Worm (Caenorhabditis elegans) whole organism, L4 larva: ENCODE data around the gene jmjd-3.3.
"Not testable (repeated sequence)": the region's sequence is repeated elsewhere in the genome, so short reads cannot be mapped to it uniquely, and the experiment has no call there.

Experiments
- D1046.2 ChIP-seq: fragments of 200-800 bp; sonication (Bioruptor generic); IDR thresholded peaks from 2 replicates; pipeline ENCODE4 v1.3.6; 2022; ENCODE audit warnings: missing genetic modification characterization, missing compliant biosample characterization
- F26F4.8 ChIP-seq: fragments of 200-800 bp; sonication (Bioruptor generic); conservative IDR thresholded peaks from 2 replicates; pipeline ENCODE4 v1.3.6; 2022; ENCODE audit warnings: missing genetic modification characterization, missing compliant biosample characterization
- Y105C5A.15 ChIP-seq: fragments of 200-800 bp; sonication (Bioruptor generic); IDR thresholded peaks from 2 replicates; pipeline ENCODE4 v1.3.6; 2022; ENCODE audit warnings: missing genetic modification characterization, missing compliant biosample characterization
- Y5F2A.4 ChIP-seq: fragments of 200-800 bp; sonication (Bioruptor generic); optimal IDR thresholded peaks from 2 replicates; lab custom pipeline; 2018; ENCODE audit warnings: mild to moderate bottlenecking, missing genetic modification characterization, missing compliant biosample characterization
- ZK337.2 ChIP-seq: fragments of 200-800 bp; sonication (Bioruptor generic); IDR thresholded peaks from 2 replicates; pipeline ENCODE4 v1.3.6; 2022; ENCODE audit warnings: missing genetic modification reagents, missing genetic modification characterization, missing compliant biosample characterization
- ZK546.5 ChIP-seq, 2 experiments: sonication (generic microtip); optimal IDR thresholded peaks; 2 replicates each; lab custom pipeline; 2017; ENCODE audit warnings: missing biosample characterization in 2 of 2, missing genetic modification characterization in 2 of 2
- aha-1 ChIP-seq: fragments of 150-350 bp; peaks from one replicate; lab custom pipeline; 2014; ENCODE audit warnings: missing biosample characterization, missing genetic modification characterization
- attf-4 ChIP-seq: sonication (generic microtip); optimal IDR thresholded peaks from 3 replicates; lab custom pipeline; 2017; ENCODE audit warnings: missing biosample characterization, missing genetic modification characterization
- cey-2 ChIP-seq: sonication (generic microtip); optimal IDR thresholded peaks from 3 replicates; lab custom pipeline; 2017; ENCODE audit warnings: missing genetic modification characterization, mild to moderate bottlenecking, missing compliant biosample characterization, antibody characterized with exemption, borderline replicate concordance; ENCODE audit not compliant: insufficient read depth
- daf-16 ChIP-seq, 3 experiments: sonication (generic microtip); optimal IDR thresholded peaks; 2 replicates each; lab custom pipeline; 2016 to 2017; ENCODE audit warnings: missing genetic modification characterization in 3 of 3, missing genetic modification reagents in 3 of 3, mild to moderate bottlenecking in 2 of 3, missing compliant biosample characterization in 2 of 3, missing biosample characterization in 1 of 3, moderate library complexity in 1 of 3
- daf-8 ChIP-seq: fragments of 200-800 bp; sonication (Bioruptor generic); IDR thresholded peaks from 2 replicates; pipeline ENCODE4 v1.3.6; 2022; ENCODE audit warnings: missing genetic modification characterization, missing compliant biosample characterization
- dmd-8 ChIP-seq: fragments of 200-800 bp; sonication (Bioruptor generic); IDR thresholded peaks from 2 replicates; pipeline ENCODE4 v1.3.6; 2022; ENCODE audit warnings: missing genetic modification characterization, missing compliant biosample characterization
- dmd-9 ChIP-seq: fragments of 200-800 bp; sonication (Bioruptor generic); IDR thresholded peaks from 2 replicates; pipeline ENCODE4 v1.3.6; 2022; ENCODE audit warnings: missing genetic modification reagents, missing genetic modification characterization, missing compliant biosample characterization
- duxl-1 ChIP-seq: sonication (generic microtip); optimal IDR thresholded peaks from 2 replicates; lab custom pipeline; 2016; ENCODE audit warnings: mild to moderate bottlenecking, missing genetic modification characterization, moderate library complexity, missing compliant biosample characterization; ENCODE audit not compliant: poor library complexity
- dve-1 ChIP-seq: sonication (generic microtip); optimal IDR thresholded peaks from 2 replicates; lab custom pipeline; 2017; ENCODE audit warnings: antibody characterized with exemption, mild to moderate bottlenecking, missing genetic modification characterization, missing compliant biosample characterization; ENCODE audit not compliant: insufficient read depth
- egl-43 ChIP-seq: fragments of 200-800 bp; sonication (Bioruptor generic); IDR thresholded peaks from 2 replicates; pipeline ENCODE4 v1.3.6; 2022; ENCODE audit warnings: missing genetic modification reagents, missing genetic modification characterization, missing compliant biosample characterization
- fos-1 ChIP-seq: fragments of 150-350 bp; optimal IDR thresholded peaks from 2 replicates; lab custom pipeline; 2014; ENCODE audit warnings: missing biosample characterization, missing genetic modification characterization
- hmg-1.1 ChIP-seq: fragments of 200-800 bp; sonication (Bioruptor generic); IDR thresholded peaks from 2 replicates; pipeline ENCODE4 v1.3.6; 2022; ENCODE audit warnings: missing genetic modification reagents, missing genetic modification characterization, missing compliant biosample characterization
- lin-1 ChIP-seq: fragments of 200-800 bp; sonication (Bioruptor generic); IDR thresholded peaks from 2 replicates; pipeline ENCODE4 v1.3.6; 2022; ENCODE audit warnings: missing genetic modification reagents, missing genetic modification characterization, missing compliant biosample characterization
- lin-13 ChIP-seq: fragments of 150-350 bp; optimal IDR thresholded peaks from 2 replicates; lab custom pipeline; 2014; ENCODE audit warnings: missing biosample characterization, missing genetic modification reagents, missing genetic modification characterization
- lin-39 ChIP-seq: fragments of 150-350 bp; optimal IDR thresholded peaks from 2 replicates; lab custom pipeline; 2014; ENCODE audit warnings: missing biosample characterization, missing genetic modification reagents, missing genetic modification characterization
- lir-3 ChIP-seq: sonication (generic microtip); optimal IDR thresholded peaks from 2 replicates; lab custom pipeline; 2016; ENCODE audit warnings: mild to moderate bottlenecking, missing genetic modification characterization, missing compliant biosample characterization
- lsy-2 ChIP-seq, 2 experiments: fragments of 150-350 bp in 1 of 2; sonication (generic microtip) in 1 of 2; optimal IDR thresholded peaks; 2 replicates each; lab custom pipeline; 2014 to 2017; ENCODE audit warnings: missing biosample characterization in 2 of 2, missing genetic modification characterization in 2 of 2
- madf-5 ChIP-seq, 2 experiments: fragments of 200-800 bp; sonication (Bioruptor generic); IDR thresholded peaks; 2 replicates each; pipeline ENCODE4 v1.3.6; 2022; ENCODE audit warnings: missing compliant biosample characterization in 2 of 2, missing genetic modification characterization in 2 of 2
- mdt-29 ChIP-seq: fragments of 200-800 bp; sonication (Bioruptor generic); IDR thresholded peaks from 2 replicates; pipeline ENCODE4 v1.3.6; 2022; ENCODE audit warnings: missing genetic modification reagents, missing genetic modification characterization, missing compliant biosample characterization
- mep-1 ChIP-seq: fragments of 150-350 bp; sonication (generic microtip); optimal IDR thresholded peaks from 3 replicates; lab custom pipeline; 2014; ENCODE audit warnings: missing biosample characterization, missing genetic modification characterization
- nhr-10 ChIP-seq: fragments of 150-350 bp; optimal IDR thresholded peaks from 2 replicates; lab custom pipeline; 2014; ENCODE audit warnings: missing biosample characterization, missing genetic modification characterization
- nhr-11 ChIP-seq: fragments of 150-350 bp; optimal IDR thresholded peaks from 2 replicates; lab custom pipeline; 2014; ENCODE audit warnings: missing biosample characterization, missing genetic modification characterization
- nhr-111 ChIP-seq: fragments of 200-800 bp; sonication (Bioruptor generic); optimal IDR thresholded peaks from 2 replicates; lab custom pipeline; 2018; ENCODE audit warnings: mild to moderate bottlenecking, missing genetic modification characterization, missing compliant biosample characterization
- nhr-28 ChIP-seq: fragments of 150-350 bp; optimal IDR thresholded peaks from 2 replicates; lab custom pipeline; 2014; ENCODE audit warnings: missing biosample characterization, missing genetic modification characterization
- nhr-41 ChIP-seq: fragments of 200-800 bp; sonication (Bioruptor generic); IDR thresholded peaks from 2 replicates; pipeline ENCODE4 v1.3.6; 2022; ENCODE audit warnings: missing genetic modification reagents, missing genetic modification characterization, missing compliant biosample characterization
- nhr-6 ChIP-seq: fragments of 150-350 bp; optimal IDR thresholded peaks from 2 replicates; lab custom pipeline; 2014; ENCODE audit warnings: missing biosample characterization, missing genetic modification characterization
- nhr-76 ChIP-seq: fragments of 150-350 bp; optimal IDR thresholded peaks from 2 replicates; lab custom pipeline; 2014; ENCODE audit warnings: missing biosample characterization, missing genetic modification characterization
- nhr-77 ChIP-seq: fragments of 150-350 bp; optimal IDR thresholded peaks from 2 replicates; lab custom pipeline; 2014; ENCODE audit warnings: missing biosample characterization, missing genetic modification characterization
- pqm-1 ChIP-seq: sonication (generic microtip); optimal IDR thresholded peaks from 2 replicates; lab custom pipeline; 2017; ENCODE audit warnings: missing biosample characterization, missing genetic modification characterization
- rbr-2 ChIP-seq: sonication (generic microtip); optimal IDR thresholded peaks from 2 replicates; lab custom pipeline; 2016; ENCODE audit warnings: missing genotype, missing genetic modification characterization, missing compliant biosample characterization
- sdz-12 ChIP-seq: fragments of 200-800 bp; sonication (Bioruptor generic); optimal IDR thresholded peaks from 2 replicates; lab custom pipeline; 2018; ENCODE audit warnings: mild to moderate bottlenecking, missing genetic modification characterization, missing compliant biosample characterization
- set-16 ChIP-seq: fragments of 200-800 bp; sonication (Bioruptor generic); IDR thresholded peaks from 2 replicates; pipeline ENCODE4 v1.3.6; 2022; ENCODE audit warnings: missing genetic modification reagents, missing genetic modification characterization, missing compliant biosample characterization
- skn-1 ChIP-seq: fragments of 150-350 bp; optimal IDR thresholded peaks from 2 replicates; lab custom pipeline; 2014; ENCODE audit warnings: missing biosample characterization, missing genetic modification characterization
- spr-1 ChIP-seq: sonication (generic microtip); optimal IDR thresholded peaks from 2 replicates; lab custom pipeline; 2016; ENCODE audit warnings: mild to moderate bottlenecking, missing genetic modification characterization, missing compliant biosample characterization
- tra-1 ChIP-seq: fragments of 200-800 bp; sonication (Bioruptor generic); IDR thresholded peaks from 2 replicates; pipeline ENCODE4 v1.3.6; 2022; ENCODE audit warnings: missing genetic modification reagents, missing genetic modification characterization, missing compliant biosample characterization
- unc-62 ChIP-seq, 3 experiments: fragments of 150-350 bp in 1 of 3; sonication (generic microtip); optimal IDR thresholded peaks in 2 of 3; peaks in 1 of 3; 1 replicate in 1 of 3; 2 replicates in 2 of 3; lab custom pipeline; 2014 to 2017; ENCODE audit warnings: missing biosample characterization in 3 of 3, missing genetic modification characterization in 3 of 3, missing genetic modification reagents in 3 of 3, missing genotype in 1 of 3
- zip-11 ChIP-seq: fragments of 200-800 bp; sonication (Bioruptor generic); IDR thresholded peaks from 2 replicates; pipeline ENCODE4 v1.3.6; 2022; ENCODE audit warnings: missing genetic modification characterization, missing compliant biosample characterization
- zip-2 ChIP-seq: fragments of 150-350 bp; optimal IDR thresholded peaks from 2 replicates; lab custom pipeline; 2014; ENCODE audit warnings: missing biosample characterization, missing genetic modification characterization

The jmjd-3.3 gene

DNA sequence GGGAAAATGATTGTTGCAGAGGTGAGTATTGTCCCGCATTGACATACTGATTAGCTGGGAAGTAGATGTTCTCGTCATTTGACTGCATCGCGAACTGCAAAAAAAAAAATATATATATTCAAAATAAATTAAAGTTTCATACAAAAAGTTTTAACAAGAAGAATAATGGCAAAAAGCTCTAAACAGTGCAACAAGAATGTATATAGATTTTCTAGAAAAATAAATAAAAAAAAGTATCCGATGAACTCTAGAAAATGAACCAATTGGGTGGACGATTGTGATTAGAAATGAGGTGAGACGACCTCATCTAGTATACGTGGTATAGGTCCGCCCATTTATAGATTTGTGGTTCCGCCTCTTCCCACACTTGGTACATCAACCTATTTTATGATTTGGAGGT, 7.5 kb upstream of the jmjd-3.3 start, which contains the start of gene fkh-4:
Gene fkh-4, minus strand, starts transcription at position 101 of the 400 bp plus-strand sequence.
- TF ChIP-seq zip-11 (GFP tag; lab: Robert Waterston, UW); set-16 (GFP tag; lab: Robert Waterston, UW); rbr-2 (tag; lab: Kevin White, UChicago): not testable (repeated sequence)

- not testable (repeated sequence) for TF ChIP-seq egl-43 (GFP tag; lab: Robert Waterston, UW); lir-3 (tag; lab: Kevin White, UChicago); hmg-1.1 (GFP tag; lab: Robert Waterston, UW)
These were observed 4.8 kb upstream of the jmjd-3.3 start, which contains the start of gene C29F7.10 for ce11 chrX:13431388-13431787. Gene C29F7.10 (minus strand): TSS chrX:13431488.

DNA sequence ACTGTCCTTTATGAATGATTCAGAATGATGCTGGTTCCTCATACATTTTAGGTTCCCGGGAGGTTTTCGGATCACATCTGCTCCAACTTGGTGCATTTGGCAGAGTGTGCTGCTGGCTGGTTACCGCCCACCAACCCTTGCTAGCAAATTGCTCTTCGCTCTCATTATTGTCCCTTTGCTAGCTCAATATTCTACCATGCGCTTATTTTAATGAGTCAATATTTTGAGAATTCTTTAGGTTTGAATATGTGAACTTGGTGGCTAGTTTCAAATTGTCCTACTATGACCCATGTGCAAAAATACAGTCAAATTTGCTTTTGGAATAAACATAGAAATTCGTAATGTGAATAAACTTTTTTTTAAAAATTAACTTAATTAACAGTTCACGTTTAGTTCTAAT, 1.1 kb upstream of the jmjd-3.3 start:
- TF ChIP-seq lir-3 (tag; lab: Kevin White, UChicago) = no peak
- no peak for TF ChIP-seq nhr-41 (GFP tag; lab: Robert Waterston, UW)
- no peak for TF ChIP-seq zip-2
- no peak for TF ChIP-seq pqm-1 (tag; lab: Kevin White, UChicago)
- TF ChIP-seq cey-2 = no peak
- TF ChIP-seq unc-62 (GFP tag; optimal IDR thresholded peaks at IDR 0.05 in 1 of 2; lab: Kevin White, UChicago) = no peak
- TF ChIP-seq unc-62 (tag; optimal IDR thresholded peaks at IDR 0.05; lab: Kevin White, UChicago) = no peak
- TF ChIP-seq spr-1 (tag; lab: Kevin White, UChicago) = no peak
- no peak for TF ChIP-seq mdt-29 (GFP tag; lab: Robert Waterston, UW)
- TF ChIP-seq ZK546.5 (tag; optimal IDR thresholded peaks at IDR 0.05; lab: Kevin White, UChicago) = no peak
- no peak for TF ChIP-seq F26F4.8
- TF ChIP-seq mep-1 = no peak

- TF ChIP-seq ZK546.5 (tag; optimal IDR thresholded peaks at IDR 0.05; lab: Kevin White, UChicago) = no peak
- TF ChIP-seq egl-43 (GFP tag; lab: Robert Waterston, UW) = peak; percentile 83
- TF ChIP-seq Y5F2A.4 (GFP tag; lab: Kevin White, UChicago) = no peak
- no peak for TF ChIP-seq lin-39 (tag; lab: Kevin White, UChicago)
- no peak for TF ChIP-seq nhr-28 (tag; lab: Kevin White, UChicago)
- no peak for TF ChIP-seq daf-8
- TF ChIP-seq fos-1 (tag; lab: Kevin White, UChicago) = no peak
- no peak for TF ChIP-seq dmd-9 (GFP tag; lab: Robert Waterston, UW)
- peak; percentile 44 for TF ChIP-seq spr-1 (tag; lab: Kevin White, UChicago)
- TF ChIP-seq cey-2 = no peak
- TF ChIP-seq D1046.2 (GFP tag; lab: Robert Waterston, UW) = 0 out of 2 replicates have a peak, but pooled peaks have one; percentile 69
- TF ChIP-seq aha-1 (tag; lab: Kevin White, UChicago) = no peak
- no peak for TF ChIP-seq lin-1 (GFP tag; lab: Robert Waterston, UW)
- TF ChIP-seq nhr-6 (tag; lab: Kevin White, UChicago) = peak; percentile 16
- TF ChIP-seq madf-5 (GFP tag; IDR thresholded peaks at IDR 0.05; lab: Robert Waterston, UW) = 0 out of 4 replicates have a peak, but pooled peaks of 1 of the 2 experiments have one; percentile 39
- peak; percentile 19 for TF ChIP-seq nhr-77 (tag; lab: Kevin White, UChicago)
- no peak for TF ChIP-seq duxl-1 (tag; lab: Kevin White, UChicago)
- no peak for TF ChIP-seq nhr-111 (GFP tag; lab: Kevin White, UChicago)
- 0 out of 2 replicates have a peak, but pooled peaks have one; percentile 18 for TF ChIP-seq tra-1 (GFP tag; lab: Robert Waterston, UW)
- TF ChIP-seq Y105C5A.15 = 0 out of 2 replicates have a peak, but pooled peaks have one; percentile 63
- TF ChIP-seq dve-1 = peak; percentile 38
- no peak for TF ChIP-seq nhr-41 (GFP tag; lab: Robert Waterston, UW)
- no peak for TF ChIP-seq nhr-76
- peak; percentile 89 for TF ChIP-seq hmg-1.1 (GFP tag; lab: Robert Waterston, UW)
- TF ChIP-seq nhr-11 = no peak
- TF ChIP-seq nhr-10 (tag; lab: Kevin White, UChicago) = no peak
- TF ChIP-seq lin-13 (GFP tag; lab: Kevin White, UChicago) = peak; percentile 25
- no peak for TF ChIP-seq attf-4
- peak; percentile 63 for TF ChIP-seq ZK337.2 (GFP tag; lab: Robert Waterston, UW)
- peak; percentile 0 to 37 for TF ChIP-seq daf-16 (GFP tag; optimal IDR thresholded peaks at IDR 0.05; lab: Kevin White, UChicago)
- peak; percentile 52 for TF ChIP-seq daf-16 (tag; optimal IDR thresholded peaks at IDR 0.05; lab: Kevin White, UChicago)
- 0 out of 2 replicates have a peak, but pooled peaks have one; percentile 61 for TF ChIP-seq dmd-8
- no peak for TF ChIP-seq lsy-2 (tag; optimal IDR thresholded peaks at IDR 0.05; lab: Kevin White, UChicago)
- no peak for TF ChIP-seq sdz-12
- TF ChIP-seq skn-1 = no peak
These were observed 6.2 kb downstream of the jmjd-3.3 start for ce11 chrX:13442446-13442845.
